Worm (Caenorhabditis elegans) whole organism, late embryonic: Measurements from ENCODE around the gene D1005.4.

Experiments used
- gmeb-2 ChIP-seq: sonication (generic microtip); optimal IDR thresholded peaks from 2 replicates; lab custom pipeline; 2016; ENCODE audit warnings: missing genetic modification characterization, inconsistent platforms, missing compliant biosample characterization
- hlh-6 ChIP-seq: sonication (generic microtip); optimal IDR thresholded peaks from 2 replicates; lab custom pipeline; 2016; ENCODE audit warnings: missing genotype, missing genetic modification characterization, missing compliant biosample characterization
- pha-4 ChIP-seq: fragments of 150-350 bp; optimal IDR thresholded peaks from 2 replicates; lab custom pipeline; 2018; ENCODE audit warnings: missing biosample characterization, missing genetic modification reagents, missing genetic modification characterization
- pqm-1 ChIP-seq: sonication (generic microtip); optimal IDR thresholded peaks from 2 replicates; lab custom pipeline; 2016; ENCODE audit warnings: missing genetic modification characterization, missing compliant biosample characterization
- ttx-3 ChIP-seq: sonication (generic microtip); optimal IDR thresholded peaks from 2 replicates; lab custom pipeline; 2016; ENCODE audit warnings: missing genetic modification reagents, missing genetic modification characterization, missing compliant biosample characterization

DNA sequence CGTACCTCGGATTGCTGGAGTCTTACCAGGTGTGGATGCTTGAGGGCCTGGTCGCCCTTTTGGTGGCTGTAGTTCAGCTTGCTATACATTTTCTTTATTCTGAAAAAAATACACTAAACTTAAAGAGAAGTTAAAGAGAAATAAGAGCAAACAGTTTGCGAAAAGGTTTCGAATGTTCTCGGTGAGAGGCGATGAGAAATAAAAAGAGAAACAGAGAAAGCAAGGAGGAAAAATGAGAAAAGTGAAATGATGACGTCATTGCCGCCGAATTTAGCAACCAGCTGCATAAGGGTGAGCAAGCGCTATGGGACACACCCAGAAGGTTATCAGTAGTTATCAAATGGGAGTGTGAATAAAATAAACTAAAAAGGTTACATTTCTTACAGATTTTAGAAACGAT lies 31.8 kb downstream of the D1005.4 start, which contains the start of gene cebp-1:
- no peak for TF ChIP-seq gmeb-2 (tag; lab: Kevin White, UChicago)
- TF ChIP-seq pqm-1 (tag; lab: Kevin White, UChicago): no peak
- TF ChIP-seq pha-4: no peak
- no peak for TF ChIP-seq hlh-6 (tag; lab: Kevin White, UChicago)
- no peak for TF ChIP-seq ttx-3 (tag; lab: Kevin White, UChicago)
